Worm (Caenorhabditis elegans): ENCODE results near the gene twk-43.

twk-43 gene

ce11 chrV:13372821-13373220 lies 26.7 kb downstream of the twk-43 start:
- TF ChIP-seq aly-1 (tag; optimal IDR thresholded peaks at IDR 0.05): no peak
- no peak for TF ChIP-seq hmg-4 (GFP tag; optimal IDR thresholded peaks at IDR 0.05)
- no peak for TF ChIP-seq ama-1 (optimal IDR thresholded peaks at IDR 0.05)
- no peak for TF ChIP-seq F13C5.2 (tag; optimal IDR thresholded peaks at IDR 0.05)

ce11 chrV:13373643-13374042 lies 27.6 kb downstream of the twk-43 start:
- TF ChIP-seq B0310.2 (tag; optimal IDR thresholded peaks at IDR 0.05): no peak
- TF ChIP-seq hmg-4 (GFP tag; optimal IDR thresholded peaks at IDR 0.05): no peak
- no peak for TF ChIP-seq hnd-1 (tag; optimal IDR thresholded peaks at IDR 0.05)
- no peak for TF ChIP-seq ets-7 (tag; optimal IDR thresholded peaks at IDR 0.05)
- no peak for TF ChIP-seq pes-1 (GFP tag; IDR thresholded peaks at IDR 0.05)
- TF ChIP-seq tbx-37 (GFP tag; conservative IDR thresholded peaks at IDR 0.05): no peak
- no peak for TF ChIP-seq ceh-13 (GFP tag; optimal IDR thresholded peaks at IDR 0.05)
- no peak for TF ChIP-seq flt-1 (GFP tag; IDR thresholded peaks at IDR 0.05)
- no peak for TF ChIP-seq scrt-1 (GFP tag; IDR thresholded peaks at IDR 0.05)
- TF ChIP-seq tra-4 (tag; optimal IDR thresholded peaks at IDR 0.05): no peak

ce11 chrV:13374532-13374931 lies 28.5 kb downstream of the twk-43 start:
- no peak for TF ChIP-seq scrt-1 (GFP tag; IDR thresholded peaks at IDR 0.05)
- TF ChIP-seq hmg-4 (GFP tag; optimal IDR thresholded peaks at IDR 0.05): peak; percentile 26
- peak; percentile 21 for TF ChIP-seq B0310.2 (tag; optimal IDR thresholded peaks at IDR 0.05)
- TF ChIP-seq aly-1 (tag; optimal IDR thresholded peaks at IDR 0.05): no peak
- no peak for TF ChIP-seq tbx-11 (GFP tag; IDR thresholded peaks at IDR 0.05)

ce11 chrV:13375861-13376260 lies 29.8 kb downstream of the twk-43 start:
- TF ChIP-seq aly-1 (tag; optimal IDR thresholded peaks at IDR 0.05) (no peak), hmg-4 (GFP tag; optimal IDR thresholded peaks at IDR 0.05) (no peak), pes-1 (GFP tag; IDR thresholded peaks at IDR 0.05) (no peak), ama-1 (optimal IDR thresholded peaks at IDR 0.05) (no peak), ceh-36 (tag; optimal IDR thresholded peaks at IDR 0.05) (no peak), B0310.2 (tag; optimal IDR thresholded peaks at IDR 0.05) (no peak), hnd-1 (tag; optimal IDR thresholded peaks at IDR 0.05) (no peak), ceh-13 (GFP tag; optimal IDR thresholded peaks at IDR 0.05) (no peak), flt-1 (GFP tag; IDR thresholded peaks at IDR 0.05) (no peak), F13C5.2 (tag; optimal IDR thresholded peaks at IDR 0.05) (no peak), tbx-11 (GFP tag; IDR thresholded peaks at IDR 0.05) (no peak), tbx-37 (GFP tag; conservative IDR thresholded peaks at IDR 0.05) (no peak), ets-7 (tag; optimal IDR thresholded peaks at IDR 0.05) (no peak), hmbx-1 (tag; optimal IDR thresholded peaks at IDR 0.05) (no peak), sea-1 (GFP tag; conservative IDR thresholded peaks at IDR 0.05) (no peak), scrt-1 (GFP tag; IDR thresholded peaks at IDR 0.05) (no peak), tra-4 (tag; optimal IDR thresholded peaks at IDR 0.05) (no peak)

- no peak for TF ChIP-seq tbx-11 (GFP tag; IDR thresholded peaks at IDR 0.05)
- TF ChIP-seq hmbx-1 (tag; optimal IDR thresholded peaks at IDR 0.05): no peak
- no peak for TF ChIP-seq ceh-13 (GFP tag; optimal IDR thresholded peaks at IDR 0.05)
- TF ChIP-seq pes-1 (GFP tag; IDR thresholded peaks at IDR 0.05): no peak
- TF ChIP-seq ets-7 (tag; optimal IDR thresholded peaks at IDR 0.05): no peak
- TF ChIP-seq scrt-1 (GFP tag; IDR thresholded peaks at IDR 0.05): no peak
- no peak for TF ChIP-seq B0310.2 (tag; optimal IDR thresholded peaks at IDR 0.05)
- TF ChIP-seq F13C5.2 (tag; optimal IDR thresholded peaks at IDR 0.05): no peak
Observed at ce11 chrV:13377130-13377529, 31.1 kb downstream of the twk-43 start.

ce11 chrV:13380178-13380577 lies 34.1 kb downstream of the twk-43 start, which contains the start of gene ifbp-1:
Gene ifbp-1 (minus strand): TSS chrV:13380262.
- TF ChIP-seq ama-1 (optimal IDR thresholded peaks at IDR 0.05): no peak
- TF ChIP-seq tra-4 (tag; optimal IDR thresholded peaks at IDR 0.05): no peak
- TF ChIP-seq scrt-1 (GFP tag; IDR thresholded peaks at IDR 0.05): no peak
- TF ChIP-seq hnd-1 (tag; optimal IDR thresholded peaks at IDR 0.05): no peak
- TF ChIP-seq hmg-4 (GFP tag; optimal IDR thresholded peaks at IDR 0.05): no peak

ce11 chrV:13380980-13381379 lies 34.9 kb downstream of the twk-43 start, which contains the start of gene cpz-2:
Gene cpz-2 (plus strand): TSS chrV:13381189.
- TF ChIP-seq B0310.2 (tag; optimal IDR thresholded peaks at IDR 0.05): no peak
- TF ChIP-seq pes-1 (GFP tag; IDR thresholded peaks at IDR 0.05): no peak
- no peak for TF ChIP-seq F13C5.2 (tag; optimal IDR thresholded peaks at IDR 0.05)
- no peak for TF ChIP-seq ceh-13 (GFP tag; optimal IDR thresholded peaks at IDR 0.05)
- TF ChIP-seq flt-1 (GFP tag; IDR thresholded peaks at IDR 0.05): no peak

- no peak for TF ChIP-seq pes-1 (GFP tag; IDR thresholded peaks at IDR 0.05)
- no peak for TF ChIP-seq hmbx-1 (tag; optimal IDR thresholded peaks at IDR 0.05)
- TF ChIP-seq ceh-13 (GFP tag; optimal IDR thresholded peaks at IDR 0.05): no peak
- TF ChIP-seq ama-1 (optimal IDR thresholded peaks at IDR 0.05): no peak
- no peak for TF ChIP-seq hnd-1 (tag; optimal IDR thresholded peaks at IDR 0.05)
Observed at ce11 chrV:13385798-13386197, 39.7 kb downstream of the twk-43 start, which contains the start of gene gcy-34. Gene gcy-34 (minus strand): TSS chrV:13385898.

- TF ChIP-seq ceh-36 (tag; optimal IDR thresholded peaks at IDR 0.05) (no peak), pes-1 (GFP tag; IDR thresholded peaks at IDR 0.05) (no peak)
Observed at ce11 chrV:13387472-13387871, 41.4 kb downstream of the twk-43 start.
